Worm (Caenorhabditis elegans) whole organism, midembryonic: Measurements from ENCODE around the gene F11G11.13.

Experiments used
- T22C8.4 ChIP-seq: fragments of 200-800 bp; sonication (Bioruptor generic); IDR thresholded peaks from 2 replicates; pipeline ENCODE4 v1.3.6; 2022; ENCODE audit warnings: missing genetic modification characterization, missing compliant biosample characterization
- ztf-29 ChIP-seq: fragments of 200-800 bp; sonication (Bioruptor generic); IDR thresholded peaks from 2 replicates; pipeline ENCODE4 v1.3.6; 2022; ENCODE audit warnings: missing genetic modification reagents, missing genetic modification characterization, missing compliant biosample characterization

- TF ChIP-seq ztf-29 (GFP tag; lab: Robert Waterston, UW): no peak
- no peak for TF ChIP-seq T22C8.4 (GFP tag; lab: Robert Waterston, UW)
Measured at ce11 chrII:4855489-4855888, 20.5 kb downstream of the F11G11.13 start.
